Fruit fly (Drosophila melanogaster) whole organism, wandering third instar larva: Measurements from ENCODE around the gene CG7560.

ENCODE experiments used
- Abd-B ChIP-seq: fragments of >200 bp; optimal IDR thresholded peaks from 2 replicates; lab custom pipeline; 2017; ENCODE audit warnings: missing biosample characterization, missing genetic modification characterization
- CG32264 ChIP-seq: fragments of 200-800 bp; sonication (Bioruptor generic); optimal IDR thresholded peaks from 2 replicates; lab custom pipeline; 2016; ENCODE audit warnings: missing biosample characterization, missing genetic modification characterization
- CG9705 ChIP-seq: fragments of 200-800 bp; sonication (Bioruptor generic); optimal IDR thresholded peaks from 2 replicates; lab custom pipeline; 2018; ENCODE audit warnings: missing biosample characterization, mild to moderate bottlenecking, missing genetic modification characterization
- Dfd ChIP-seq: fragments of >200 bp; optimal IDR thresholded peaks from 2 replicates; lab custom pipeline; 2017; ENCODE audit warnings: missing biosample characterization, missing genetic modification characterization
- Dif ChIP-seq: fragments of 200-275, 200-300 bp; sonication (Bioruptor generic); optimal IDR thresholded peaks from 2 replicates; lab custom pipeline; 2018; ENCODE audit warnings: missing biosample characterization, missing genetic modification characterization; ENCODE audit not compliant: partially characterized antibody
- GATAd ChIP-seq: sonication (Bioruptor generic); optimal IDR thresholded peaks from 2 replicates; lab custom pipeline; 2016; ENCODE audit warnings: missing biosample characterization, missing genetic modification characterization
- HLH106 ChIP-seq: fragments of 200-800 bp; optimal IDR thresholded peaks from 3 replicates; lab custom pipeline; 2019; ENCODE audit warnings: missing biosample characterization, mild to moderate bottlenecking, missing genetic modification characterization, moderate library complexity
- Hr83 ChIP-seq: fragments of 200-300 bp; sonication (Bioruptor generic); optimal IDR thresholded peaks from 2 replicates; lab custom pipeline; 2016; ENCODE audit warnings: missing biosample characterization, mild to moderate bottlenecking, missing genetic modification characterization, moderate library complexity; ENCODE audit not compliant: poor library complexity, severe bottlenecking
- Jra ChIP-seq: sonication (Bioruptor generic); optimal IDR thresholded peaks from 2 replicates; lab custom pipeline; 2016; ENCODE audit warnings: missing biosample characterization, missing genetic modification characterization
- Mio ChIP-seq: sonication (Bioruptor generic); optimal IDR thresholded peaks from 2 replicates; lab custom pipeline; 2016; ENCODE audit warnings: missing biosample characterization, missing genetic modification characterization
- Myc ChIP-seq: fragments of >200 bp; optimal IDR thresholded peaks from 2 replicates; lab custom pipeline; 2017
- N ChIP-seq: fragments of >200 bp; optimal IDR thresholded peaks from 2 replicates; lab custom pipeline; 2018; ENCODE audit warnings: missing biosample characterization, missing external identifiers, missing genetic modification characterization
- OdsH ChIP-seq: fragments of 200-800 bp; sonication (Bioruptor generic); optimal IDR thresholded peaks from 2 replicates; lab custom pipeline; 2016; ENCODE audit warnings: missing biosample characterization, mild to moderate bottlenecking, missing genetic modification characterization
- Rel ChIP-seq, 2 experiments: fragments of 200-800 bp; sonication (Bioruptor generic) in 1 of 2; optimal IDR thresholded peaks; 2 replicates in 1 of 2; 3 replicates in 1 of 2; lab custom pipeline; 2016 to 2019; ENCODE audit warnings: mild to moderate bottlenecking in 2 of 2, missing biosample characterization in 2 of 2, missing genetic modification characterization in 2 of 2, moderate library complexity in 1 of 2
- Sp1 ChIP-seq: fragments of 200-800 bp; sonication (Bioruptor generic); optimal IDR thresholded peaks from 3 replicates; lab custom pipeline; 2019; ENCODE audit warnings: missing biosample characterization, mild to moderate bottlenecking, missing genetic modification characterization, moderate library complexity
- Vsx2 ChIP-seq: fragments of 200-300, 225-300 bp; sonication (Bioruptor generic); optimal IDR thresholded peaks from 2 replicates; lab custom pipeline; 2018; ENCODE audit warnings: missing biosample characterization, missing genetic modification characterization; ENCODE audit not compliant: partially characterized antibody
- br ChIP-seq: fragments of 200-800 bp; sonication (Bioruptor generic); optimal IDR thresholded peaks from 2 replicates; lab custom pipeline; 2016; ENCODE audit warnings: missing biosample characterization, missing genetic modification characterization
- brk ChIP-seq: fragments of 200-800 bp; sonication (Bioruptor generic); optimal IDR thresholded peaks from 2 replicates; lab custom pipeline; 2016; ENCODE audit warnings: missing biosample characterization, mild to moderate bottlenecking, missing genetic modification characterization
- dl ChIP-seq, 2 experiments: fragments of 175-275, 200-275 bp in 1 of 2; fragments of 200-275 bp in 1 of 2; sonication (Bioruptor generic); optimal IDR thresholded peaks; lab custom pipeline; 2018; ENCODE audit warnings: mild to moderate bottlenecking in 2 of 2, missing biosample characterization in 2 of 2, missing genetic modification characterization in 2 of 2, moderate library complexity in 2 of 2; ENCODE audit not compliant: partially characterized antibody in 2 of 2, insufficient read depth in 1 of 2
- dmrt93B ChIP-seq: fragments of 200-800 bp; sonication (Bioruptor generic); optimal IDR thresholded peaks from 2 replicates; lab custom pipeline; 2018; ENCODE audit warnings: missing biosample characterization, mild to moderate bottlenecking, missing genetic modification characterization
- dsf ChIP-seq: sonication (Bioruptor generic); optimal IDR thresholded peaks from 2 replicates; lab custom pipeline; 2016; ENCODE audit warnings: missing biosample characterization, missing genetic modification characterization, borderline replicate concordance
- ey ChIP-seq: fragments of 200-800 bp; sonication (Bioruptor generic); optimal IDR thresholded peaks from 2 replicates; lab custom pipeline; 2016; ENCODE audit warnings: missing biosample characterization, missing genetic modification characterization
- foxo ChIP-seq, 2 experiments: fragments of 200-800 bp; sonication (Bioruptor generic); optimal IDR thresholded peaks; 2 replicates in 1 of 2; 3 replicates in 1 of 2; lab custom pipeline; 2016 to 2017; ENCODE audit warnings: missing biosample characterization in 2 of 2, missing genetic modification characterization in 2 of 2
- fru ChIP-seq: fragments of 200-800 bp; sonication (Bioruptor generic); optimal IDR thresholded peaks from 3 replicates; lab custom pipeline; 2016; ENCODE audit warnings: missing biosample characterization, mild to moderate bottlenecking, missing genetic modification characterization
- h ChIP-seq: fragments of 200-800 bp; sonication (Bioruptor generic); optimal IDR thresholded peaks from 3 replicates; lab custom pipeline; 2016; ENCODE audit warnings: missing biosample characterization, mild to moderate bottlenecking, missing genetic modification characterization
- jim ChIP-seq: fragments of 175-275, 200-325 bp; sonication (Bioruptor generic); optimal IDR thresholded peaks from 2 replicates; lab custom pipeline; 2016; ENCODE audit warnings: missing biosample characterization, mild to moderate bottlenecking, missing genetic modification characterization
- lola ChIP-seq: fragments of >200 bp; optimal IDR thresholded peaks from 2 replicates; lab custom pipeline; 2017; ENCODE audit warnings: missing biosample characterization, missing genetic modification characterization
- pan ChIP-seq: fragments of >200 bp; optimal IDR thresholded peaks from 2 replicates; lab custom pipeline; 2017
- psq ChIP-seq: fragments of 200-800 bp; sonication (Bioruptor generic); optimal IDR thresholded peaks from 3 replicates; lab custom pipeline; 2017; ENCODE audit warnings: missing biosample characterization, mild to moderate bottlenecking, missing genetic modification characterization, moderate library complexity
- rgr ChIP-seq: fragments of 200-800 bp; sonication (Bioruptor generic); optimal IDR thresholded peaks from 3 replicates; lab custom pipeline; 2016; ENCODE audit warnings: missing biosample characterization, mild to moderate bottlenecking, missing genetic modification characterization
- sv ChIP-seq: fragments of 200-800 bp; sonication (Bioruptor generic); optimal IDR thresholded peaks from 3 replicates; lab custom pipeline; 2016; ENCODE audit warnings: missing biosample characterization, missing genetic modification characterization
- tai ChIP-seq: sonication (Bioruptor generic); optimal IDR thresholded peaks from 2 replicates; lab custom pipeline; 2016; ENCODE audit warnings: missing biosample characterization, missing genetic modification characterization
- woc ChIP-seq: sonication (Bioruptor generic); optimal IDR thresholded peaks from 2 replicates; lab custom pipeline; 2016; ENCODE audit warnings: missing biosample characterization, mild to moderate bottlenecking, missing genetic modification characterization

CG7560 gene

DNA sequence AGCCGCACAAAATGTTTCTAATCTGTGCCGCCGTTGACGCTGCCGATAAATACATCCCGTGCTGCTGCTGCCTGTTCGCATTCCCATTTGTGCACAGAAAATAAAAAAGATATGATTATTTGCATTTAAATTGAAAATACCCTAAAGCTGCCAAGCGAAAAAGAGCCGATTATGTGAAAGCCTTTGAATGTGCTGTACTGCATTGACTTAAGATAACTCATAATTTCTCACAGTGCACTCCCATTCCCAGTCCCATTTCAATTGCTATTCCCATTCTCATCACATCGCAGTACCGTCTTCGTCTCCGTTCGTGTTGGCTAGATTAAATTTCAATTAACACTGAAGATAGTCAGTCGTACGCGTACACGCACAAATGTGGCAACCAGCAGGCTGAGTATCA lies 24.0 kb downstream of the CG7560 start:
- TF ChIP-seq Dif (GFP tag; lab: Kevin White, UChicago) (no peak), ey (GFP tag; lab: Kevin White, UChicago) (peak; percentile 2), sv (GFP tag; lab: Kevin White, UChicago) (peak; percentile 23), HLH106 (tag; lab: Kevin White, UChicago) (no peak), Abd-B (GFP tag; lab: Kevin White, UChicago) (no peak), h (GFP tag; lab: Kevin White, UChicago) (peak; percentile 2)

DNA sequence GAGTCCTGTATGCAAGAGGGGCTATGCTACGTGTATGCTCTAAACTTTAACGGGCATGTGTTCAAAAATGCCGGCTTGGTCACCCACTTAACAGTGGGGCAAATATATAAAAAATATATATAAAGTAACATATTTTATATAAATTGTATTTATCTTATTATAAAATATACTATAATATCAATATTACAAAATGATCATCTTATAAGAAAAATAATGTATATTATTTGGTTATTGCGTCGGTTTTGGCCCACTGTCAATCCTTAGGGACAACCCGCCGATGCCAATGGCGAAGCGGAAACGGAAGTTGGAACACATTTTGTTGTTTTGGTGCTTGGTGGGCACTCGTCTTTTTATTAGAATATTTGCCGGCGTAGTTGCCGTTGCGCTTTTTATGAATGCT lies 25.6 kb downstream of the CG7560 start:
- TF ChIP-seq dl (GFP tag; optimal IDR thresholded peaks at IDR 0.05; lab: Kevin White, UChicago; ENCODE audit: insufficient read depth in 1 of 2, partially characterized antibody in 2 of 2) (no peak), Mio (GFP tag; lab: Kevin White, UChicago) (no peak), GATAd (GFP tag; lab: Kevin White, UChicago) (no peak), jim (GFP tag; lab: Kevin White, UChicago) (no peak)

DNA sequence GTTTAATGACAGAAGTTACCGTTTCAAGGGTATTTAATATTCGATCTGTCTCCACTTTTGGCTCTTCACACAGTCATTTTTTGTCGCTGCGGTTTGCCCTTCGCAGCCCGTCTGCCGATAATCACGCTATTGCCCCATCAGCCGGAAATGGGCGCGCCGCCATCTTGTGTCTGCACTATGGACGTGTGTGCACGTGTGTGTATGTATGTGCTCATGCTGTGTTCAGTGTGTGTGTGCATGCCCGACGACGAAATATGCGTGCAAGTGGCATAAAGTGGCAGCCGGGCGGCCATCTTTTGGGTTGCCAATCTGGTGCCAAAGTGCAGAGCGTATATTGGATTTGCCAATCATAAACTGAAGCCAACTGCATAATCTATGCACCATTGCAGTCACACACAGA lies 29.5 kb downstream of the CG7560 start:
- TF ChIP-seq pan (no peak), brk (GFP tag; lab: Kevin White, UChicago) (no peak), Jra (no peak), woc (GFP tag; lab: Kevin White, UChicago) (no peak), Sp1 (no peak), tai (no peak), N (GFP tag; lab: Kevin White, UChicago) (no peak), psq (no peak), CG32264 (no peak), ey (GFP tag; lab: Kevin White, UChicago) (no peak), rgr (GFP tag; lab: Kevin White, UChicago) (no peak), Abd-B (GFP tag; lab: Kevin White, UChicago) (no peak), lola (GFP tag; lab: Kevin White, UChicago) (no peak)

DNA sequence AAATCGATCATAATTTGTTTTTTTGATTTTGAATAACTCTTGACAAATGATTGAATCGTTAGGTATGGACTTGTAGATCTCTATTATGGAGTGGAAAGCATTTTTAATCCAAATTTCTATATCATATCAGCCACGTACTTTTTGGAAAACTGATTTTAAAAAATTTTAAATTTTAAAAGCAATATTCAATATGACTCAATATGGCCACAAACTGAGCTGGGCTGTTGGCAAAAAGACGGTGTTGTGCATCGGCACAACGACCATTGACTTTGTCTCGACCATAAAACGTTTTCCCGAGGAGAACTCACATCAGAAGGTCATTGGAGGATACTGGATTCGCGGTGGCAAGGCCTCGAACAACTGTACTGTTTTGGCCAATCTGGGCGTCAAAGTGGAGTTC lies 33.4 kb downstream of the CG7560 start, which contains the start of the genes CG12289 and CG7551:
Gene CG12289, minus strand, starts transcription at position 101 of the 400 bp plus-strand sequence.
Gene CG7551, plus strand, starts transcription at position 121 of the 400 bp plus-strand sequence.
- no peak for TF ChIP-seq br
- no peak for TF ChIP-seq N (GFP tag; lab: Kevin White, UChicago)
- TF ChIP-seq h (GFP tag; lab: Kevin White, UChicago): no peak
- no peak for TF ChIP-seq lola (GFP tag; lab: Kevin White, UChicago)
- TF ChIP-seq GATAd (GFP tag; lab: Kevin White, UChicago): no peak
- no peak for TF ChIP-seq dl (GFP tag; optimal IDR thresholded peaks at IDR 0.05; lab: Kevin White, UChicago; ENCODE audit: insufficient read depth in 1 of 2, partially characterized antibody in 2 of 2)
- no peak for TF ChIP-seq Hr83 (GFP tag; lab: Kevin White, UChicago)
- no peak for TF ChIP-seq Sp1

DNA sequence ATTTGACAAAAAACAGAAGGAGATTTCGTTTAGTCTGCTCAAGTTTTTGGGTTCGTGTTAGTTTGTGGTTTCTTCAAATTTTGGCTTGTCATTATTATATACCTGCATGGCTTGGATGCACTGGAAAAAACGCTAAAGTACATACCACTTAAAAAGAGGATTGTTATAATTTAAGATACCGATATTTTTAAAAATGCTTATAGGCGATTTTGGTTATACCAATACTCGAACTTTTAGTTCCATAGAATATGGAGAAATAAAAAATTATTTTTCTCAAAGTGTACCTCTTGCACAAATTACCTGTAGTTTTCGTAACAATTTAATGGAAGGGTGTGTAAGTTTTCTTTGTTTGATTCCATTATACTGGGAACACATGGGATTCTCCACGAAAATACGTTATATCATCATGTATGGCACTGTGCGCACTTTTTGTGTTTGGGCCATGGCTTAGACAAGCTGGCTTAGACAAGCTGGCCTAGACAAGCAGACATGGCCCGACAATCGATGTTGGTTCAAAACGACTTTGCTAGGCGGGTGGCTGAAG lies 40.5 kb downstream of the CG7560 start, which contains the start of gene Fum3:
Gene Fum3, minus strand, starts transcription at position 494 of the 544 bp plus-strand sequence.
- no peak for TF ChIP-seq dl (GFP tag; optimal IDR thresholded peaks at IDR 0.05; lab: Kevin White, UChicago; ENCODE audit: insufficient read depth in 1 of 2, partially characterized antibody in 2 of 2)

DNA sequence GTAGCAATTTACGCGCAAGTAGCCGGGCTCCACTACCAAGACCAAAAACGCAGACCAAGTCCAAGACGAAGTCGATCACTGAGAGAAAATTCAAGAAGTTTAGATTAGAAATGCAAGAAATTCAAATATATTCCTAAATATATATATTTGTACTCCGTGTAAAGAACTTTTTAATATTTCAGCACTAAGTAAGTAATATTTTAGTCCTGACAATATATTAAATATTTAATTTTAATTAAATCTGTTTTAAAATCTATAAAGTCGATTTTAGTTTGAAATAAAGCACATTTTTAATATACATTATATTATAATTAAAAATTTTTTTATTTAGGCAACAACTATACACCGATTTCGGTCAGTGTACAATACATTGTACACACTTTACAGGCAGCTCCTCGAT lies 42.0 kb downstream of the CG7560 start:
- TF ChIP-seq pan: no peak
- peak in 1 of 2 experiments; percentile 43 for TF ChIP-seq foxo (GFP tag; optimal IDR thresholded peaks at IDR 0.05; lab: Kevin White, UChicago)
- no peak for TF ChIP-seq woc (GFP tag; lab: Kevin White, UChicago)
- TF ChIP-seq Hr83 (GFP tag; lab: Kevin White, UChicago): no peak
- no peak for TF ChIP-seq dsf
- no peak for TF ChIP-seq brk (GFP tag; lab: Kevin White, UChicago)
- TF ChIP-seq N (GFP tag; lab: Kevin White, UChicago): no peak
- TF ChIP-seq psq: peak; percentile 46
- no peak for TF ChIP-seq jim (GFP tag; lab: Kevin White, UChicago)
- peak; percentile 25 for TF ChIP-seq dmrt93B (GFP tag; lab: Kevin White, UChicago)
- no peak for TF ChIP-seq CG32264
- TF ChIP-seq GATAd (GFP tag; lab: Kevin White, UChicago): no peak
- TF ChIP-seq fru (GFP tag; lab: Kevin White, UChicago): peak; percentile 7
- TF ChIP-seq Vsx2 (GFP tag; lab: Kevin White, UChicago): no peak
- TF ChIP-seq tai: no peak
- no peak for TF ChIP-seq Jra
- no peak for TF ChIP-seq Myc (lab: Kevin White, UChicago)
- TF ChIP-seq OdsH: peak; percentile 24
- no peak for TF ChIP-seq lola (GFP tag; lab: Kevin White, UChicago)
- no peak for TF ChIP-seq Dfd (GFP tag; lab: Kevin White, UChicago)
- TF ChIP-seq ey (GFP tag; lab: Kevin White, UChicago): no peak
- TF ChIP-seq Rel (GFP tag; optimal IDR thresholded peaks at IDR 0.05; lab: Kevin White, UChicago): no peak
- TF ChIP-seq Rel (tag; optimal IDR thresholded peaks at IDR 0.05; lab: Kevin White, UChicago): no peak
- peak; percentile 55 for TF ChIP-seq Sp1
- TF ChIP-seq HLH106 (tag; lab: Kevin White, UChicago): peak; percentile 63
- no peak for TF ChIP-seq CG9705
